Fruit fly (Drosophila melanogaster): ENCODE measurements around the gene Hsp70Aa.
"Not testable (repeated sequence)": the region's sequence is repeated elsewhere in the genome, so short reads cannot be mapped to it uniquely, and the experiment has no call there.

dm6 chr3R:11958235-11958634, 1.9 kb upstream of the Hsp70Aa start, which contains the start of gene Hsp70Ab:
- not testable (repeated sequence) for TF ChIP-seq CrebA (GFP tag; optimal IDR thresholded peaks at IDR 0.05; ENCODE audit: borderline replicate concordance); pan (optimal IDR thresholded peaks at IDR 0.05); Myc (optimal IDR thresholded peaks at IDR 0.05)

All from whole organism, wandering third instar larva.